Worm (Caenorhabditis elegans) whole organism, dauer: ENCODE data around the gene cdd-1.
"Not testable (repeated sequence)": the region's sequence is repeated elsewhere in the genome, so short reads cannot be mapped to it uniquely, and the experiment has no call there.

Experiments used
- unc-62 ChIP-seq: sonication (generic microtip); optimal IDR thresholded peaks from 2 replicates; lab custom pipeline; 2017; ENCODE audit warnings: missing biosample characterization, missing genetic modification reagents, missing genetic modification characterization

Gene cdd-1

DNA sequence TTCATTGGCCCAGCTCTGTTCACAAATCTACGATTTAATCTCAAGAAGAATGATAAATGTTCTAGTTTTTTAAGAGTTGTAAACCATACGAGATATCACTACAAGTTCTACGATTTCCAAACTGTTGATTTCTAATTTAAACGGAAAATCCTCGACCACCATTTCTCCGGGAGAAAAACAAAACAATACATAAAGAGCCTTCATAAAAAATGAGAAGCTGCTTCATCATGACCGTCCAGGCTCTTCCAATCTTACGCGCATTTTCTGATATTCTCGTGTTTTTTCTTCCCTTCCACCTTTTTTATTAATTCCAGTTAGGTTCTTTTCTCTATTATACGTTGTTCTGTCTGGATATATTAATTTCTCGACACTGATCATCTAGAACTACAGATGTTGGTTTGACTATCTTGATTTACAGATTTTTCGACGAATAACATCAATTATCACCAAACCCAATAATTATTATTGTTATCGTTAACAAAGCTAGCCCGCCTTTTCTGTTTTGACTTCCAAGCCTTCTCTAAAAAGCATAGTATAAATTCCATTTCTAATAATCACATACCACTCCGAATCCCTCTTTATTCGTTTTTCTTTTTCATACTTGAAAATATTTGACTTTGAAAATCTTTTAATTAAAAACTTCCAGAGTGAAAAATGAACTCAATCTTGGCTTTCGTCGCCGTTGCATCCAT lies 3.6 kb upstream of the cdd-1 start, which contains the start of gene C47D2.1:
Gene C47D2.1, plus strand, starts transcription at position 642 of the 692 bp plus-strand sequence.
- TF ChIP-seq unc-62 (GFP tag; lab: Kevin White, UChicago) = no peak

- TF ChIP-seq unc-62 (GFP tag; lab: Kevin White, UChicago) = no peak
Measured at ce11 chrX:8205919-8206318, 5.0 kb downstream of the cdd-1 start.

DNA sequence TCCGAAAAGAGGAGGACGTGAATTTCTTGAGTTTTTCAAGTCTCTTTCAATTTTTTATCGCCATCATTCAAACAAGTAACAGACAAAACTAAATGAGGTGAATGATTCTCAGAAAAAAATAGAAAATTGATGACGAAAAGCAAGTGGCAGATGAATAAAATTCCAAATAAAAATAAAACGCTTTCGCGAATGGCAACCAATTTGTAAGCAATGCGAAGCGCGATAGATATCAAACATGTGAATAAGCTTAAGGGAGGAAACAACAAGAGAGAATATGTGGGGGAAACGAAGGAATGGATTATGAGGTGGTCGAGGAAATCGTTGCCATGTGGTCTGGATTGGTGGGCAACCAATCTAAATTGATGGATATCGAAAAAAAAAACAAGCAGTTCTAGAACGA lies 6.5 kb downstream of the cdd-1 start:
- TF ChIP-seq unc-62 (GFP tag; lab: Kevin White, UChicago) = no peak

ce11 chrX:8203684-8204083 lies 7.3 kb downstream of the cdd-1 start, which contains the start of gene C17H11.6:
Gene C17H11.6, minus strand, starts transcription at chrX:8203784.
- TF ChIP-seq unc-62 (GFP tag; lab: Kevin White, UChicago) = no peak

DNA sequence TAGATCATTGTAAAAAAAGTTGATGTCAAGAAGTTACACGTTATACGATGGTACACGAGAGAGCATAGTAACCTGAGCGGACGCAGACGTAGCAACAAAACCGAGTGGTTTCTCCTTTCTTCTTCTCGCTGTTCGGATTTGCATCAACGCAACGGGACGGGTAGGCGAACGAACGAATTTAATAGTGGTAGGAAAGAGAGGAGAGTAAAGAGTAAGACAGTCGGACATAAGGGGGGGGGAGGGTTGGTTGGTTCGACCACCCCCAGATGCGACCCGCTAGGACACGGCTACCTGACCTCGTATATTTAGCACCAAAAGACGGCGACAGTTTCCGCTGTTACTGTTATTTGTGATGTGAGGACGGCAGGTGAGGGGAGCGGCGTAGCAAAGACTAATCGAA lies 9.7 kb downstream of the cdd-1 start:
- no peak for TF ChIP-seq unc-62 (GFP tag; lab: Kevin White, UChicago)

- TF ChIP-seq unc-62 (GFP tag; lab: Kevin White, UChicago) = no peak
Measured at ce11 chrX:8200206-8200605, 10.7 kb downstream of the cdd-1 start.

DNA sequence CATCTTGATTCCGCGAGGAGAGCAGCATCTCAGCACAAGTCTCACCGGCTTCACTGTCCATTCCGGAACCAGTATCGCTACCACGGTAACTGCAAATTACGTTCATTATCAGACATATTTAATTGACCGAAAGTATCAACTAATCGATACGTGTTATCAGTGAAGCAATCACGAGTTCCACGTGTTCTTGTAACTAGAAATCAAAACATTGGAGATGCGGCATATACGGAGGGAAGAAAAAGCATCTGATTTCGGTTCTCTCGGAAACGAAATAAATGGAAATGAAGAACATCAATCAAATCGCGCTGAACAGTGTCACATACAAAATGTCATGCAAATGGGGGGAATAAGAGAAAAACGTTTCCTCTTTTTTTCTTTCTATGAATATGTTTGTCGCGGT lies 17.7 kb downstream of the cdd-1 start:
- TF ChIP-seq unc-62 (GFP tag; lab: Kevin White, UChicago) = no peak

ce11 chrX:8185037-8185436 lies 25.9 kb downstream of the cdd-1 start, which contains the start of gene C17H11.5:
Gene C17H11.5, minus strand, starts transcription at chrX:8185137.
- TF ChIP-seq unc-62 (GFP tag; lab: Kevin White, UChicago) = no peak

DNA sequence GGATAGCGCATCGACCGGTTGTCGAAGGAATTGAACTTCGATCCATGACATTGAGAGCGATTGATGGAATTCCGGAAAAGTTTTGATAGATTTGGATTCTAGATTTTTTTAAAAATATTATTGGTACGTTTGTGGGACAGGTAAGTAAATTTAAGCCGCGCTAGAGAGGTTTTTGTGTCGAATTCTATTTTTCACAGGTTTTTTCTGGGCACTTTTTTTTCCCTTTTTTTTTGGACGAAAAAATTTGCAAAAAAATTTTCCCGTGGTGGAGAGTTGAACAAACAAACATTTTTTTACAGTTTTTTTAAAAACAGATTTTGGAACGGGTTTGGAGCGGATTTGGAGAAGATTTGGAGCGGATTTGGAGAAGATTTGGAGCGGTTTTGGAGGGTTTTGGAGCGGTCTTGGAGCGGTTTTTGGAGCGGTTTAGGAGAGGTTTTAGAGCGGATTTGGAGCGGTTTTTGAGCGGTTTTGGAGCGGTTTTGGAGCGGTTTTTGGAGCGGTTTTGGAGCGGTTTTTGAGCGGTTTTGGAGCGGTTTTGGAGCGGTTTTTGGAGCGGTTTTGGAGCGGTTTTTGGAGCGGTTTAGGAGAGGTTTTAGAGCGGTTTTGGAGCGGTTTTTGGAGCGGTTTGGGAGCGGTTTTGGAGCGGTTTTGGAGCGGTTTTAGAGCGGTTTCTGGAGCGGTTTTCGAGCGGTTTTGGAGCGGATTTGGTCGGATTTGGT lies 29.2 kb downstream of the cdd-1 start, which contains the start of gene C17H11.4:
Gene C17H11.4, minus strand, starts transcription at position 51 of the 722 bp plus-strand sequence.
- TF ChIP-seq unc-62 (GFP tag; lab: Kevin White, UChicago) = not testable (repeated sequence)

- TF ChIP-seq unc-62 (GFP tag; lab: Kevin White, UChicago) = no peak
Measured at ce11 chrX:8173610-8174009, 37.3 kb downstream of the cdd-1 start, which contains the start of gene C17H11.1. Gene C17H11.1, plus strand, starts transcription at chrX:8173910.

DNA sequence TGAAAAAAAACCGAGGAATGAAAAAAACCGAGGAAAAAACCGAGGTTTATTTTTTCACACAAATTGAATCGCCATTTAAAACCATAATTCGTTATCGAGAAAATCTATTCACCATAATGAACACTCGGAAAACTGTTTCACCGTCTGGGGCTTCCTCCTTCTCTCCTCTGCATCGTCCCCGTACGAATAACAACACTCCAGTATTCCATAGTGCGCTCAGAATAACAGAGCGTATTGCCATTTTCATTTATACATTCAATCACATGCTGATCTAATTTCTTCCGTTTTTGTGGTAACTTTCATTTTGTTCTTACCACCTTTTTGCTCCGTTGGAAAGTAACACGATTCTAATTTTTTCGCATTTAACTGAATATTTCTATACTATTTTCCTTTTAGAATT lies 41.4 kb downstream of the cdd-1 start, which contains the start of gene C17H11.2:
Gene C17H11.2, plus strand, starts transcription at position 397 of the 400 bp plus-strand sequence.
- TF ChIP-seq unc-62 (GFP tag; lab: Kevin White, UChicago) = no peak

DNA sequence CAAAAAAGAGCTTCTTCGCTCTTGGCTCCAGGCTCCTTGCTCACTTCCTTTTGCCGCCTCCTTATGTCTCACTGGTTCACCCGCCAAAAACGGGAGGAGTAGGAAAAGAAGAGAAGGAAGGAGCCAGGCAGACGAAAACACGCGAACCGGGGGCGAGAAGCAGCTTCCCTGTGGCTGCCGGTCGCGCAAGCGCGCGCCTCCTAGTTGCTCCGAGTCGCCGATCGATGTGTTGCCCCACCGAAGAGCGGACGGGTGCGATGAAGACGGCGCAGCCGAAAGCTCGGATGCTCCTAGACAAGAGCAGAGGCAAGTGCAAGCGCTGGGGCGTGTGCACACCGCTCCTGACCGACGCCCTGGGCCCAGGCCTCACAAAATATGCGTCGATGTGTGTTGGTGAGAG lies 47.4 kb downstream of the cdd-1 start:
- no peak for TF ChIP-seq unc-62 (GFP tag; lab: Kevin White, UChicago)

DNA sequence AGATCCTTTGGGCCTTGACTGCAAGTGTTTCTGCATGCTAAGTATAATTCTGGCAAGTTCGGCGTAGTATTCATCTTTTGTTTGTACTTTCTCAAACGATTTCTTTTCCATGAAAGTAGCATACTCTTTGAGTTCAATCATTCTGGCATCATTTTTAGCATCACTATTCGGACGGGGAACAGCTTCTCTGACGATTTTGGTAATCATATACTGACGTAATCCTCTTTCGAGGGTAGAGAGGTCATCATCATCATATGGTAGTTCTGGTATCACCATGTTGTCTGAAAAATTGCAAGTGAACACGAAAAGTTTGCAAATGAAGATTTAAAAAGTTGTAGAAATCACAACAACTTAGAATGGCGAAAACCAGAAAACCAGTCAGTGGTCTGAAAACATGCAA lies 48.2 kb downstream of the cdd-1 start, which contains the start of gene F22F1.3:
Gene F22F1.3, minus strand, starts transcription at position 281 of the 400 bp plus-strand sequence.
- no peak for TF ChIP-seq unc-62 (GFP tag; lab: Kevin White, UChicago)

ce11 chrX:8160016-8160415 lies 50.9 kb downstream of the cdd-1 start:
- no peak for TF ChIP-seq unc-62 (GFP tag; lab: Kevin White, UChicago)

ce11 chrX:8158975-8159813 lies 51.8 kb downstream of the cdd-1 start, which contains the start of gene hil-3:
Gene hil-3, plus strand, starts transcription at chrX:8159169.
- TF ChIP-seq unc-62 (GFP tag; lab: Kevin White, UChicago) = no peak
